Worm (Caenorhabditis elegans): ENCODE measurements around the gene F10A3.12.

F10A3.12 gene

ce11 chrV:16162124-16162735, 1.6 kb upstream of the F10A3.12 start, which contains the start of the genes str-109 and F10A3.11:
Gene str-109, minus strand, starts transcription at chrV:16162224.
Gene F10A3.11, plus strand, starts transcription at chrV:16162685.
- no peak for TF ChIP-seq hlh-30 (tag; optimal IDR thresholded peaks at IDR 0.05; ENCODE audit: insufficient read depth)

ce11 chrV:16165936-16166335, 2.1 kb downstream of the F10A3.12 start, which contains the start of gene str-108:
Gene str-108, plus strand, starts transcription at chrV:16166236.
- TF ChIP-seq pha-2 (tag; optimal IDR thresholded peaks at IDR 0.05) (no peak), nhr-11 (tag; optimal IDR thresholded peaks at IDR 0.05) (no peak), ref-2 (tag; optimal IDR thresholded peaks at IDR 0.05) (no peak), pqm-1 (tag; optimal IDR thresholded peaks at IDR 0.05) (no peak), odd-2 (tag; optimal IDR thresholded peaks at IDR 0.05) (no peak), lim-6 (tag; optimal IDR thresholded peaks at IDR 0.05) (no peak), ceh-45 (GFP tag; IDR thresholded peaks at IDR 0.05) (no peak), hlh-15 (tag; optimal IDR thresholded peaks at IDR 0.05) (no peak), madf-2 (tag; optimal IDR thresholded peaks at IDR 0.05) (no peak), sox-2 (GFP tag; IDR thresholded peaks at IDR 0.05) (no peak)

ce11 chrV:16169026-16169425, 5.2 kb downstream of the F10A3.12 start, which contains the start of gene str-111:
Gene str-111, minus strand, starts transcription at chrV:16169126.
- no peak for TF ChIP-seq dve-1 (tag; optimal IDR thresholded peaks at IDR 0.05)
- TF ChIP-seq hlh-8 (tag; optimal IDR thresholded peaks at IDR 0.05): no peak
- no peak for TF ChIP-seq rnt-1 (tag; optimal IDR thresholded peaks at IDR 0.05)
- no peak for TF ChIP-seq ets-4 (tag; optimal IDR thresholded peaks at IDR 0.05)
- TF ChIP-seq elt-4 (tag; optimal IDR thresholded peaks at IDR 0.05): no peak
- TF ChIP-seq pqm-1 (tag; optimal IDR thresholded peaks at IDR 0.05): no peak
- TF ChIP-seq zip-5 (tag; optimal IDR thresholded peaks at IDR 0.05): no peak
- TF ChIP-seq tbx-2 (tag; optimal IDR thresholded peaks at IDR 0.05): no peak
- no peak for TF ChIP-seq unc-3 (GFP tag; conservative IDR thresholded peaks at IDR 0.05)
- TF ChIP-seq unc-3 (tag; optimal IDR thresholded peaks at IDR 0.05): no peak
- TF ChIP-seq ceh-30 (tag; optimal IDR thresholded peaks at IDR 0.05): no peak
- no peak for TF ChIP-seq fkh-10 (GFP tag; optimal IDR thresholded peaks at IDR 0.05)
- no peak for TF ChIP-seq dmd-4 (tag; optimal IDR thresholded peaks at IDR 0.05; ENCODE audit: borderline replicate concordance)
- no peak for TF ChIP-seq ref-2 (tag; optimal IDR thresholded peaks at IDR 0.05)
- TF ChIP-seq elt-2 (tag; optimal IDR thresholded peaks at IDR 0.05): no peak
- no peak for TF ChIP-seq nhr-232 (tag; optimal IDR thresholded peaks at IDR 0.05)
- TF ChIP-seq ahr-1 (tag; optimal IDR thresholded peaks at IDR 0.05): no peak

ce11 chrV:16171721-16172120, 7.9 kb downstream of the F10A3.12 start, which contains the start of gene K05D4.9:
Gene K05D4.9, minus strand, starts transcription at chrV:16171821.
- no peak for TF ChIP-seq C38D4.7 (GFP tag; optimal IDR thresholded peaks at IDR 0.05)
- no peak for TF ChIP-seq fkh-6 (tag; optimal IDR thresholded peaks at IDR 0.05)
- no peak for TF ChIP-seq pha-4 (tag; optimal IDR thresholded peaks at IDR 0.05)
- no peak for TF ChIP-seq pqm-1 (tag; optimal IDR thresholded peaks at IDR 0.05)
- TF ChIP-seq ets-4 (tag; optimal IDR thresholded peaks at IDR 0.05): no peak
- no peak for TF ChIP-seq ama-1 (optimal IDR thresholded peaks at IDR 0.05)
- no peak for TF ChIP-seq tbx-2 (tag; optimal IDR thresholded peaks at IDR 0.05)
- TF ChIP-seq ztf-16 (tag; optimal IDR thresholded peaks at IDR 0.05): no peak

ce11 chrV:16174109-16174508, 10.3 kb downstream of the F10A3.12 start:
- TF ChIP-seq elt-2 (tag; optimal IDR thresholded peaks at IDR 0.05): peak; percentile 93
- no peak for TF ChIP-seq fax-1 (tag; optimal IDR thresholded peaks at IDR 0.05)

ce11 chrV:16175227-16175626, 11.4 kb downstream of the F10A3.12 start:
- TF ChIP-seq F13H6.1 (tag; optimal IDR thresholded peaks at IDR 0.05): no peak
- TF ChIP-seq elt-2 (tag; optimal IDR thresholded peaks at IDR 0.05): peak; percentile 65
- TF ChIP-seq ceh-34 (tag; optimal IDR thresholded peaks at IDR 0.05): no peak
- no peak for TF ChIP-seq unc-55 (GFP tag; optimal IDR thresholded peaks at IDR 0.05)
- no peak for TF ChIP-seq T23F11.4 (GFP tag; optimal IDR thresholded peaks at IDR 0.05)
